Worm (Caenorhabditis elegans): ENCODE results near the gene str-30.
A peak's percentile ranks its signal among the peaks of the same experiment; 100 is the strongest.

The str-30 gene

DNA sequence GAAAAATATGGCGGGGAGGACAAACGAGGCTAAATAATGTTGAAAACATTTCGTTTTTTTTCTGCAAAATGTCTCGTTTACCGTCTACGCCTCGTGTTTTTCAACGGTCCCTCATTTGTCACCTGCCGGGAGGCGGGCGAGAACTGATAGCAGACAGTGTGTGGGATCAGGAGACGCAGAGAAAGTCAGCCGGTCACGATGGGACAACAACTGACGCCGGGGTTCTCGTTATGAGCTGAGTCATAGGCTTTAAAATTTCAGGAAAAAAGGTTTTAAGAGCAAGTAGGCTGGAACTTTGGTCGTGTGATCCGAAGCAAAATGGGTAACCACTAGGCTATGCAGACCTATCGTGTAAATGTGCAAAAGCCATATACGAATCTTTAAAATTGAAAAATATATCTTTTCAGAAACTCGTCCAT lies 39.1 kb upstream of the str-30 start, which contains the start of gene W08A12.2 (continued):
- TF ChIP-seq hlh-4 (tag; optimal IDR thresholded peaks at IDR 0.05) (no peak), nhr-76 (tag; optimal IDR thresholded peaks at IDR 0.05) (no peak), snpc-4 (tag; optimal IDR thresholded peaks at IDR 0.05) (no peak), mab-9 (GFP tag; IDR thresholded peaks at IDR 0.05) (no peak), nhr-71 (tag; optimal IDR thresholded peaks at IDR 0.05) (peak; percentile 88), fkh-10 (GFP tag; optimal IDR thresholded peaks at IDR 0.05) (no peak), grh-1 (GFP tag; IDR thresholded peaks at IDR 0.05) (no peak), lin-39 (tag; optimal IDR thresholded peaks at IDR 0.05) (peak; percentile 42), nhr-11 (tag; optimal IDR thresholded peaks at IDR 0.05) (no peak), sup-37 (GFP tag; optimal IDR thresholded peaks at IDR 0.05) (no peak), nhr-237 (tag; optimal IDR thresholded peaks at IDR 0.05) (no peak), skn-1 (tag; optimal IDR thresholded peaks at IDR 0.05) (no peak), dpl-1 (GFP tag; optimal IDR thresholded peaks at IDR 0.05) (peak in 1 of 3 experiments; percentile 14), snu-23 (GFP tag; optimal IDR thresholded peaks at IDR 0.05) (peak; percentile 62), elt-3 (tag; optimal IDR thresholded peaks at IDR 0.05) (peak in 1 of 6 experiments; percentile 5), pag-3 (tag; optimal IDR thresholded peaks at IDR 0.05; ENCODE audit: borderline replicate concordance, insufficient read depth) (peak; percentile 10), ets-5 (GFP tag; IDR thresholded peaks at IDR 0.05) (no peak), nhr-85 (tag) (peak; percentile 77), lin-14 (GFP tag; optimal IDR thresholded peaks at IDR 0.05) (peak; percentile 87), mep-1 (tag; optimal IDR thresholded peaks at IDR 0.05) (no peak), nhr-12 (tag; optimal IDR thresholded peaks at IDR 0.05) (no peak), ceh-8 (GFP tag; optimal IDR thresholded peaks at IDR 0.05) (no peak), blmp-1 (tag; optimal IDR thresholded peaks at IDR 0.05) (no peak), ceh-90 (tag; optimal IDR thresholded peaks at IDR 0.05) (no peak), swsn-7 (tag; optimal IDR thresholded peaks at IDR 0.05) (peak; percentile 37), ceh-63 (GFP tag; optimal IDR thresholded peaks at IDR 0.05) (no peak), egl-27 (tag; optimal IDR thresholded peaks at IDR 0.05) (no peak), F16B12.6 (tag; optimal IDR thresholded peaks at IDR 0.05) (no peak), aha-1 (tag; optimal IDR thresholded peaks at IDR 0.05) (no peak), nhr-84 (tag; optimal IDR thresholded peaks at IDR 0.05) (no peak), nhr-20 (tag; optimal IDR thresholded peaks at IDR 0.05) (peak; percentile 69), unc-62 (GFP tag; optimal IDR thresholded peaks at IDR 0.05) (no peak), nhr-77 (tag; optimal IDR thresholded peaks at IDR 0.05) (no peak), lin-35 (GFP tag; optimal IDR thresholded peaks at IDR 0.05) (peak in 1 of 2 experiments; percentile 59), unc-30 (tag; optimal IDR thresholded peaks at IDR 0.05) (no peak), fkh-4 (tag; optimal IDR thresholded peaks at IDR 0.05; ENCODE audit: borderline replicate concordance) (no peak), C16A3.4 (tag; optimal IDR thresholded peaks at IDR 0.05) (no peak), C04F5.9 (tag; optimal IDR thresholded peaks at IDR 0.05) (no peak), rnt-1 (tag; optimal IDR thresholded peaks at IDR 0.05) (peak; percentile 87), irx-1 (tag; optimal IDR thresholded peaks at IDR 0.05) (no peak), pqm-1 (tag; optimal IDR thresholded peaks at IDR 0.05) (no peak), nhr-90 (tag; optimal IDR thresholded peaks at IDR 0.05; ENCODE audit: poor library complexity) (peak; percentile 39), efl-1 (optimal IDR thresholded peaks at IDR 0.05) (peak; percentile 34 to 44), efl-1 (GFP tag; optimal IDR thresholded peaks at IDR 0.05 in 1 of 2) (peak; percentile 12 to 52), ceh-88 (GFP tag; IDR thresholded peaks at IDR 0.05) (no peak), tlp-1 (tag; optimal IDR thresholded peaks at IDR 0.05) (no peak), ces-1 (GFP tag; optimal IDR thresholded peaks at IDR 0.05) (no peak), sptf-1 (tag; optimal IDR thresholded peaks at IDR 0.05) (no peak), lsy-2 (tag; optimal IDR thresholded peaks at IDR 0.05) (peak; percentile 45 to 51), dsc-1 (tag; optimal IDR thresholded peaks at IDR 0.05) (no peak), ztf-4 (tag; optimal IDR thresholded peaks at IDR 0.05) (peak; percentile 31), vab-15 (tag; optimal IDR thresholded peaks at IDR 0.05) (no peak), ztf-11 (tag; optimal IDR thresholded peaks at IDR 0.05) (no peak)
